Worm (Caenorhabditis elegans) whole organism, late embryonic: ENCODE results near the gene ugt-54.

ENCODE experiments used
- Y22D7AL.16 ChIP-seq: sonication (generic microtip); optimal IDR thresholded peaks from 2 replicates; lab custom pipeline; 2016; ENCODE audit warnings: missing genetic modification characterization, missing compliant biosample characterization
- ceh-31 ChIP-seq: sonication (generic microtip); optimal IDR thresholded peaks from 2 replicates; lab custom pipeline; 2016; ENCODE audit warnings: missing genetic modification characterization, missing compliant biosample characterization
- dve-1 ChIP-seq: sonication (generic microtip); optimal IDR thresholded peaks from 2 replicates; lab custom pipeline; 2017; ENCODE audit warnings: antibody characterized with exemption, mild to moderate bottlenecking, missing genetic modification characterization, missing compliant biosample characterization
- hlh-30 ChIP-seq: sonication (generic microtip); optimal IDR thresholded peaks from 2 replicates; lab custom pipeline; 2017; ENCODE audit warnings: antibody characterized with exemption, missing genetic modification characterization, missing compliant biosample characterization; ENCODE audit not compliant: insufficient read depth
- hlh-6 ChIP-seq: sonication (generic microtip); optimal IDR thresholded peaks from 2 replicates; lab custom pipeline; 2016; ENCODE audit warnings: missing genotype, missing genetic modification characterization, missing compliant biosample characterization
- nfya-1 ChIP-seq: sonication (generic microtip); optimal IDR thresholded peaks from 2 replicates; lab custom pipeline; 2017; ENCODE audit warnings: missing genetic modification characterization, mild to moderate bottlenecking, missing compliant biosample characterization, antibody characterized with exemption, moderate library complexity
- nhr-11 ChIP-seq: fragments of 150-350 bp; optimal IDR thresholded peaks from 2 replicates; lab custom pipeline; 2014; ENCODE audit warnings: missing biosample characterization, missing genetic modification characterization
- pha-4 ChIP-seq: fragments of 150-350 bp; optimal IDR thresholded peaks from 2 replicates; lab custom pipeline; 2018; ENCODE audit warnings: missing biosample characterization, missing genetic modification reagents, missing genetic modification characterization
- ref-2 ChIP-seq: sonication (generic microtip); optimal IDR thresholded peaks from 2 replicates; lab custom pipeline; 2016; ENCODE audit warnings: missing genetic modification characterization, missing compliant biosample characterization
- ztf-16 ChIP-seq: sonication (generic microtip); optimal IDR thresholded peaks from 2 replicates; lab custom pipeline; 2017; ENCODE audit warnings: missing genetic modification characterization, missing compliant biosample characterization

- no peak for TF ChIP-seq ztf-16 (tag; lab: Kevin White, UChicago)
- no peak for TF ChIP-seq nhr-11 (tag; lab: Kevin White, UChicago)
- TF ChIP-seq nfya-1 (tag; lab: Kevin White, UChicago), result no peak
- no peak for TF ChIP-seq ref-2 (tag; lab: Kevin White, UChicago)
- no peak for TF ChIP-seq Y22D7AL.16
- TF ChIP-seq pha-4 (tag; lab: Kevin White, UChicago), result no peak
- no peak for TF ChIP-seq hlh-6 (tag; lab: Kevin White, UChicago)
- TF ChIP-seq ceh-31 (tag; lab: Kevin White, UChicago), result no peak
- no peak for TF ChIP-seq dve-1 (tag; lab: Kevin White, UChicago)
- no peak for TF ChIP-seq hlh-30 (tag; lab: Kevin White, UChicago)
Observed at ce11 chrIV:10784085-10784484, 22.6 kb downstream of the ugt-54 start.
